Worm (Caenorhabditis elegans) whole organism, mixed stage, embryonic: ENCODE data around the gene Y62F5A.12.
A peak's percentile ranks its signal among the peaks of the same experiment; 100 is the strongest.

ENCODE experiments used
- M03D4.4 ChIP-seq: sonication (generic microtip); optimal IDR thresholded peaks from 2 replicates; lab custom pipeline; 2017; ENCODE audit warnings: mild to moderate bottlenecking, missing genetic modification characterization, missing compliant biosample characterization
- lin-13 ChIP-seq: fragments of 150-350 bp; optimal IDR thresholded peaks from 2 replicates; lab custom pipeline; 2014; ENCODE audit warnings: missing biosample characterization, missing genetic modification characterization
- lsy-2 ChIP-seq: fragments of 150-350 bp; optimal IDR thresholded peaks from 2 replicates; lab custom pipeline; 2014; ENCODE audit warnings: missing biosample characterization, missing genetic modification characterization
- mab-5 ChIP-seq: fragments of 150-350 bp; optimal IDR thresholded peaks from 2 replicates; lab custom pipeline; 2014; ENCODE audit warnings: missing biosample characterization, missing genetic modification characterization
- mep-1 ChIP-seq: fragments of 150-350 bp; optimal IDR thresholded peaks from 2 replicates; lab custom pipeline; 2017; ENCODE audit warnings: missing biosample characterization, missing genetic modification reagents, missing genetic modification characterization, inconsistent platforms
- nhr-12 ChIP-seq: fragments of 150-350 bp; optimal IDR thresholded peaks from 2 replicates; lab custom pipeline; 2014; ENCODE audit warnings: missing biosample characterization, missing genetic modification characterization
- nhr-76 ChIP-seq: sonication (generic microtip); optimal IDR thresholded peaks from 2 replicates; lab custom pipeline; 2017; ENCODE audit warnings: missing biosample characterization, missing genetic modification characterization
- pha-4 ChIP-seq: fragments of 150-350 bp; optimal IDR thresholded peaks from 2 replicates; lab custom pipeline; 2018; ENCODE audit warnings: missing biosample characterization, missing genetic modification reagents, missing genetic modification characterization
- snpc-4 ChIP-seq: fragments of 150-350 bp; optimal IDR thresholded peaks from 2 replicates; lab custom pipeline; 2014; ENCODE audit warnings: missing biosample characterization, missing genetic modification characterization
- sptf-1 ChIP-seq: sonication (generic microtip); optimal IDR thresholded peaks from 2 replicates; lab custom pipeline; 2017; ENCODE audit warnings: mild to moderate bottlenecking, missing genetic modification characterization, moderate library complexity, missing compliant biosample characterization
- tbx-8 ChIP-seq: fragments of 200-800 bp; sonication (Bioruptor generic); optimal IDR thresholded peaks from 2 replicates; lab custom pipeline; 2018; ENCODE audit warnings: mild to moderate bottlenecking, missing genetic modification characterization, moderate library complexity, missing compliant biosample characterization
- unc-39 ChIP-seq: fragments of 150-350 bp; optimal IDR thresholded peaks from 2 replicates; lab custom pipeline; 2014; ENCODE audit warnings: missing biosample characterization, missing genetic modification characterization
- unc-62 ChIP-seq: fragments of 150-350 bp; optimal IDR thresholded peaks from 2 replicates; lab custom pipeline; 2014; ENCODE audit warnings: missing biosample characterization, missing genetic modification reagents, missing genetic modification characterization
- ztf-11 ChIP-seq: fragments of 150-350 bp; optimal IDR thresholded peaks from 2 replicates; lab custom pipeline; 2014; ENCODE audit warnings: missing biosample characterization, missing genetic modification characterization

DNA sequence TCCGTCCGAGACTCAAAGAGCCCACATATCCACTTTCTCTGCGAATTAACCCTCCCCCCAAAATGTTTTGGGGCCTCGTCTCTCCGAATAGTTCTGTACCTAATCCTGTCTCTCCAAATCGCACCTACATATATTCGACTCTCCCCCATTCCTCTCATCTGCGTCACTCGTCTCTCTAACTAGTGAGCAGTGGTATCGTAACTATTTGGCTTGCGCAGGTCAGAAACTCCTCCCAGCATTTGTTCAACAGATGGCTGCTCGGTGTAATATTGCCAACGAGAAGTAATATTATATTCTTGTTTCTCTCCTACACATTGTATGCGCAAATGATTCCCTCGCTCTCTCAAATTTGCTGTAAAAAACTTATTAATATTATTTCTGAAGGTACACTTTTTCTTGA lies 21.4 kb upstream of the Y62F5A.12 start, which contains the start of gene F54D5.24:
- no peak for TF ChIP-seq pha-4 (tag; lab: Kevin White, UChicago)
- TF ChIP-seq sptf-1: peak; percentile 57
- no peak for TF ChIP-seq lsy-2
- no peak for TF ChIP-seq snpc-4 (tag; lab: Kevin White, UChicago)
- TF ChIP-seq nhr-12 (tag; lab: Kevin White, UChicago): no peak
- TF ChIP-seq unc-62: no peak
- no peak for TF ChIP-seq ztf-11 (tag; lab: Kevin White, UChicago)
- no peak for TF ChIP-seq mab-5
- no peak for TF ChIP-seq unc-39 (tag; lab: Kevin White, UChicago)
- no peak for TF ChIP-seq mep-1 (tag; lab: Kevin White, UChicago)
- TF ChIP-seq M03D4.4 (tag; lab: Kevin White, UChicago): no peak
- no peak for TF ChIP-seq tbx-8 (GFP tag; lab: Kevin White, UChicago)
- no peak for TF ChIP-seq lin-13 (tag; lab: Kevin White, UChicago)
- no peak for TF ChIP-seq nhr-76 (tag; lab: Kevin White, UChicago)
